Fruit fly (Drosophila melanogaster): ENCODE results near the gene RpL40.

dm6 chr2L:4254945-4255344, 27.4 kb downstream of the RpL40 start:
- no peak for TF ChIP-seq kay (GFP tag; ENCODE audit: borderline replicate concordance)
- TF ChIP-seq toe (GFP tag; optimal IDR thresholded peaks at IDR 0.05), result no peak
- TF ChIP-seq Hr96 (GFP tag; optimal IDR thresholded peaks at IDR 0.05), result no peak
- no peak for TF ChIP-seq CG33017 (tag; optimal IDR thresholded peaks at IDR 0.05)
- TF ChIP-seq cnc (optimal IDR thresholded peaks at IDR 0.05), result no peak
